Worm (Caenorhabditis elegans) whole organism, young adult: ENCODE results near the gene emb-4.

Experiments used
- B0019.2 ChIP-seq: fragments of 200-800 bp; sonication (Bioruptor generic); conservative IDR thresholded peaks from 2 replicates; pipeline ENCODE4 v1.3.6; 2022; ENCODE audit warnings: missing genetic modification reagents, missing genetic modification characterization, missing compliant biosample characterization
- C17E4.6 ChIP-seq: fragments of 200-800 bp; sonication (Bioruptor generic); IDR thresholded peaks from 2 replicates; pipeline ENCODE4 v1.3.6; 2022; ENCODE audit warnings: missing genetic modification reagents, missing genetic modification characterization, missing compliant biosample characterization
- F33H1.4 ChIP-seq: fragments of 200-800 bp; sonication (Bioruptor generic); IDR thresholded peaks from 2 replicates; pipeline ENCODE4 v1.3.6; 2022; ENCODE audit warnings: missing genetic modification reagents, missing genetic modification characterization, missing compliant biosample characterization
- F37B4.10 ChIP-seq: fragments of 200-800 bp; sonication (Bioruptor generic); IDR thresholded peaks from 2 replicates; pipeline ENCODE4 v1.3.6; 2022; ENCODE audit warnings: missing genetic modification characterization, missing compliant biosample characterization
- T07F8.4 ChIP-seq: sonication (generic microtip); optimal IDR thresholded peaks from 2 replicates; lab custom pipeline; 2016; ENCODE audit warnings: mild to moderate bottlenecking, missing genetic modification characterization, moderate library complexity, missing compliant biosample characterization
- T26A5.8 ChIP-seq: sonication (generic microtip); optimal IDR thresholded peaks from 2 replicates; lab custom pipeline; 2016; ENCODE audit warnings: missing genetic modification characterization, missing compliant biosample characterization
- Y53G8AR.9 ChIP-seq: fragments of 200-800 bp; sonication (Bioruptor generic); conservative IDR thresholded peaks from 2 replicates; pipeline ENCODE4 v1.3.6; 2022; ENCODE audit warnings: missing genetic modification reagents, missing genetic modification characterization, missing compliant biosample characterization
- ama-1 ChIP-seq, 3 experiments: fragments of 150-350 bp in 1 of 3; sonication (generic microtip) in 2 of 3; optimal IDR thresholded peaks; 2 replicates each; lab custom pipeline; 2014 to 2018; ENCODE audit warnings: missing biosample characterization in 2 of 3, missing genetic modification characterization in 2 of 3, missing genetic modification reagents in 2 of 3
- atf-7 ChIP-seq: sonication (generic microtip); optimal IDR thresholded peaks from 2 replicates; lab custom pipeline; 2017; ENCODE audit warnings: mild to moderate bottlenecking, missing genetic modification characterization, missing compliant biosample characterization
- cebp-1 ChIP-seq, 2 experiments: fragments of 200-800 bp in 1 of 2; sonication (Bioruptor generic) in 1 of 2; sonication (generic microtip) in 1 of 2; IDR thresholded peaks in 1 of 2; optimal IDR thresholded peaks in 1 of 2; 2 replicates each; pipeline versions ENCODE4 v1.3.6 to Lab custom; 2017 to 2022; ENCODE audit warnings: missing compliant biosample characterization in 2 of 2, missing genetic modification characterization in 2 of 2, mild to moderate bottlenecking in 1 of 2, missing genetic modification reagents in 1 of 2, moderate library complexity in 1 of 2
- cebp-2 ChIP-seq: fragments of 200-800 bp; sonication (Bioruptor generic); IDR thresholded peaks from 2 replicates; pipeline ENCODE4 v1.3.6; 2022; ENCODE audit warnings: missing genetic modification characterization, missing compliant biosample characterization
- ceh-40 ChIP-seq: fragments of 200-800 bp; sonication (Bioruptor generic); IDR thresholded peaks from 2 replicates; pipeline ENCODE4 v1.3.6; 2022; ENCODE audit warnings: missing genetic modification characterization, missing compliant biosample characterization
- ceh-79 ChIP-seq: sonication (generic microtip); optimal IDR thresholded peaks from 2 replicates; lab custom pipeline; 2017; ENCODE audit warnings: mild to moderate bottlenecking, missing genetic modification characterization, missing compliant biosample characterization
- chd-7 ChIP-seq: sonication (generic microtip); optimal IDR thresholded peaks from 2 replicates; lab custom pipeline; 2016; ENCODE audit warnings: mild to moderate bottlenecking, missing genetic modification characterization, moderate library complexity, missing compliant biosample characterization
- dpff-1 ChIP-seq: sonication (generic microtip); optimal IDR thresholded peaks from 2 replicates; lab custom pipeline; 2017; ENCODE audit warnings: mild to moderate bottlenecking, missing genetic modification characterization, missing compliant biosample characterization
- egl-44 ChIP-seq: fragments of 200-800 bp; sonication (Bioruptor generic); IDR thresholded peaks from 2 replicates; pipeline ENCODE4 v1.3.6; 2022; ENCODE audit warnings: missing genetic modification reagents, missing genetic modification characterization, missing compliant biosample characterization
- fkh-3 ChIP-seq: sonication (generic microtip); optimal IDR thresholded peaks from 2 replicates; lab custom pipeline; 2016; ENCODE audit warnings: mild to moderate bottlenecking, missing genetic modification characterization, missing compliant biosample characterization
- hmg-20 ChIP-seq: fragments of 200-800 bp; sonication (Bioruptor generic); IDR thresholded peaks from 2 replicates; pipeline ENCODE4 v1.3.6; 2022; ENCODE audit warnings: missing genetic modification reagents, missing genetic modification characterization, missing compliant biosample characterization
- lag-1 ChIP-seq: fragments of 200-800 bp; sonication (Bioruptor generic); IDR thresholded peaks from 2 replicates; pipeline ENCODE4 v1.3.6; 2022; ENCODE audit warnings: missing genetic modification reagents, missing genetic modification characterization, missing compliant biosample characterization
- lin-35 ChIP-seq, 3 experiments: fragments of 150-350 bp in 2 of 3; sonication (generic microtip) in 1 of 3; optimal IDR thresholded peaks; 2 replicates each; lab custom pipeline; 2014 to 2018; ENCODE audit warnings: missing biosample characterization in 3 of 3, missing genetic modification characterization in 3 of 3, missing genetic modification reagents in 3 of 3
- lin-54 ChIP-seq: fragments of 200-800 bp; sonication (Bioruptor generic); optimal IDR thresholded peaks from 2 replicates; lab custom pipeline; 2018; ENCODE audit warnings: mild to moderate bottlenecking, missing genetic modification characterization, missing compliant biosample characterization
- lsl-1 ChIP-seq: fragments of 200-800 bp; sonication (Bioruptor generic); optimal IDR thresholded peaks from 2 replicates; lab custom pipeline; 2018; ENCODE audit warnings: mild to moderate bottlenecking, missing genetic modification characterization, moderate library complexity, missing compliant biosample characterization
- madf-3 ChIP-seq: fragments of 200-800 bp; sonication (Bioruptor generic); IDR thresholded peaks from 2 replicates; pipeline ENCODE4 v1.3.6; 2022; ENCODE audit warnings: missing genetic modification reagents, missing genetic modification characterization, missing compliant biosample characterization
- mes-4 ChIP-seq: sonication (generic microtip); optimal IDR thresholded peaks from 2 replicates; lab custom pipeline; 2016; ENCODE audit warnings: missing genotype, missing genetic modification characterization, missing compliant biosample characterization
- mxl-1 ChIP-seq: sonication (generic microtip); optimal IDR thresholded peaks from 2 replicates; lab custom pipeline; 2016; ENCODE audit warnings: missing genetic modification characterization, missing compliant biosample characterization
- nfya-1 ChIP-seq: sonication (generic microtip); optimal IDR thresholded peaks from 2 replicates; lab custom pipeline; 2017; ENCODE audit warnings: antibody characterized with exemption, missing compliant biosample characterization, missing genetic modification characterization, borderline replicate concordance; ENCODE audit not compliant: insufficient read depth
- nhr-120 ChIP-seq: fragments of 200-800 bp; sonication (Bioruptor generic); IDR thresholded peaks from 2 replicates; pipeline ENCODE4 v1.3.6; 2022; ENCODE audit warnings: missing genetic modification characterization, missing compliant biosample characterization
- nhr-27 ChIP-seq: fragments of 200-800 bp; sonication (Bioruptor generic); optimal IDR thresholded peaks from 2 replicates; lab custom pipeline; 2018; ENCODE audit warnings: mild to moderate bottlenecking, missing genetic modification characterization, moderate library complexity, missing compliant biosample characterization
- nhr-80 ChIP-seq: sonication (generic microtip); optimal IDR thresholded peaks from 2 replicates; lab custom pipeline; 2016; ENCODE audit warnings: missing genetic modification characterization, missing compliant biosample characterization
- pbrm-1 ChIP-seq: fragments of 200-800 bp; sonication (Bioruptor generic); IDR thresholded peaks from 2 replicates; pipeline ENCODE4 v1.3.6; 2022; ENCODE audit warnings: missing genetic modification reagents, missing genetic modification characterization, missing compliant biosample characterization
- rcor-1 ChIP-seq: fragments of 200-800 bp; sonication (Bioruptor generic); IDR thresholded peaks from 2 replicates; pipeline ENCODE4 v1.3.6; 2022; ENCODE audit warnings: missing genetic modification reagents, missing genetic modification characterization, missing compliant biosample characterization
- repo-1 ChIP-seq: sonication (generic microtip); optimal IDR thresholded peaks from 2 replicates; lab custom pipeline; 2017; ENCODE audit warnings: mild to moderate bottlenecking, missing genetic modification characterization, missing compliant biosample characterization
- rpc-1 ChIP-seq, 2 experiments: fragments of 150-350 bp in 1 of 2; sonication (generic microtip) in 1 of 2; optimal IDR thresholded peaks; 2 replicates each; lab custom pipeline; 2014 to 2018; ENCODE audit warnings: missing biosample characterization in 1 of 2, missing genetic modification characterization in 1 of 2, missing genetic modification reagents in 1 of 2, missing genotype in 1 of 2
- sea-2 ChIP-seq: fragments of 200-800 bp; sonication (Bioruptor generic); IDR thresholded peaks from 2 replicates; pipeline ENCODE4 v1.3.6; 2022; ENCODE audit warnings: missing genetic modification characterization, missing compliant biosample characterization
- snpc-1.3 ChIP-seq: sonication (generic microtip); optimal IDR thresholded peaks from 2 replicates; lab custom pipeline; 2017; ENCODE audit warnings: missing genetic modification characterization, mild to moderate bottlenecking, missing compliant biosample characterization, antibody characterized with exemption, moderate library complexity, missing genotype, missing genetic modification reagents; ENCODE audit not compliant: insufficient read depth
- somi-1 ChIP-seq: fragments of 200-800 bp; sonication (Bioruptor generic); optimal IDR thresholded peaks from 2 replicates; lab custom pipeline; 2018; ENCODE audit warnings: mild to moderate bottlenecking, missing genetic modification characterization, missing compliant biosample characterization
- unc-130 ChIP-seq: sonication (generic microtip); optimal IDR thresholded peaks from 2 replicates; lab custom pipeline; 2016; ENCODE audit warnings: missing genetic modification reagents, missing genetic modification characterization, missing compliant biosample characterization
- unc-62 ChIP-seq: fragments of 150-350 bp; optimal IDR thresholded peaks from 2 replicates; lab custom pipeline; 2014; ENCODE audit warnings: missing biosample characterization, missing genetic modification reagents, missing genetic modification characterization
- zim-3 ChIP-seq: sonication (generic microtip); optimal IDR thresholded peaks from 2 replicates; lab custom pipeline; 2017; ENCODE audit warnings: mild to moderate bottlenecking, missing genetic modification characterization, moderate library complexity, missing compliant biosample characterization
- ztf-18 ChIP-seq: sonication (generic microtip); optimal IDR thresholded peaks from 2 replicates; lab custom pipeline; 2016; ENCODE audit warnings: missing genotype, mild to moderate bottlenecking, missing genetic modification characterization, missing compliant biosample characterization
- ztf-22 ChIP-seq: fragments of 200-800 bp; sonication (Bioruptor generic); optimal IDR thresholded peaks from 2 replicates; lab custom pipeline; 2018; ENCODE audit warnings: mild to moderate bottlenecking, missing genetic modification characterization, moderate library complexity, missing compliant biosample characterization
- ztf-6 ChIP-seq: fragments of 200-800 bp; sonication (Bioruptor generic); IDR thresholded peaks from 2 replicates; pipeline ENCODE4 v1.3.6; 2022; ENCODE audit warnings: missing genetic modification reagents, missing genetic modification characterization, missing compliant biosample characterization

The emb-4 gene

DNA sequence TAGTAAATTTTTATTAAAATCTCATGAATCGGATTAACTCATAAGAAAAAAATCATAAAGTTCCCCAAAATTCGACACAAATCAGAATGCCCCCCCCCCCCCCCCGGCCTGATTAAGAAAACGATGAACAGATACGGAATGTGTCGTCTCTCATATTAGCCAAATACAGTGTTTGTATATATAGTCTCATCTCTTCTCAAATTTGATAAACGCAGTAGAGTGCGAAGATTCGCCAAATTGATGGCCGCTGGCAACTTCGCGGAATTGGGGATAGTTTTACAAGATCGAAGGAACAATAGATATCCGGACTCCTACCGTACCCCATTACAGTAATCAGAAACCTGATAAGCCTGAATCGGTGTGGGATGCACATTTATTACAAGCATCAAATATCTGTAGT, 42.8 kb upstream of the emb-4 start:
- no peak for TF ChIP-seq Y53G8AR.9

DNA sequence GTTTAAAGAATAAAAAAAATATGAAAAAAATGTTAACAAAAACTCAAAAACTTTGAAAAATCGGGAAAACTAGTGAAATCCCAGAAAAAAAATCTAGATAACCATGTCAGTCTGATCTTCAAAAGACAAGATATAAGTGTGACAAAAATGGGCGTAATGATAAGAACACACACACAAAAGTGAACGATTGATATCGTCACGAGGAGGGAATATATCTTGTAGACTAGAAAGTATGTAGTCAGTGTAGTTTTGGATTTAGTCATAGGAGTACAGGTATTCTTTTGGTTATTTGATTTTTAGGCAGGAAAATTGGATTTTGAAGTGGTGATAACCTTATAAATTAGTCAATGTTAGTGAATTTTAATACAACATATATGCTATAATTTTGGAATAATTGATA, 39.8 kb upstream of the emb-4 start:
- TF ChIP-seq repo-1 (tag; lab: Kevin White, UChicago): no peak
- no peak for TF ChIP-seq nhr-27 (tag; lab: Kevin White, UChicago)
- TF ChIP-seq B0019.2: no peak

DNA sequence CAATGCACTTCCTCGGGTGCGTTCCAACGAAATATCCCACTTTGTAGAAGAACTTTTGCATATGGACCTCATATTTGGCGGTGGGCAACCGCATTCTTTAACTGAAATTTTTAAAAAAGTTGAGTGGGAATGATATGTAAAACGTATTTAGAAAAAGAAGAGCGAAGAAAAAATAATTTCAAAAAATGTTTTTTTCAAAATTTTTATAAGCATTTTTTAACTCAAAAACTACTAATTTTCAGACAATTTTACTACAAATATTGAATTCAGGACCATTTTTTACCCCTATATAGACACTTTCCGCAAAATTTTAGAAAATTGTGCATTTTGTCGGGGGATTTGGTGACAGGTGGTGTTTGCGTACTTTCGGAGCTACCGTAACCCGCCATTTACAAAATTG, 36.5 kb upstream of the emb-4 start, which contains the start of gene ptr-22:
Gene ptr-22 (minus strand): TSS at position 101 of the 400 bp plus-strand sequence.
- no peak for TF ChIP-seq lag-1 (GFP tag; lab: Robert Waterston, UW)
- TF ChIP-seq egl-44 (GFP tag; lab: Robert Waterston, UW): no peak
- TF ChIP-seq somi-1: no peak
- TF ChIP-seq cebp-1 (GFP tag; IDR thresholded peaks at IDR 0.05; lab: Robert Waterston, UW): no peak
- TF ChIP-seq cebp-1 (tag; optimal IDR thresholded peaks at IDR 0.05; lab: Kevin White, UChicago): no peak
- TF ChIP-seq mes-4 (tag; lab: Kevin White, UChicago): no peak
- TF ChIP-seq ztf-18 (tag; lab: Kevin White, UChicago): no peak
- TF ChIP-seq F33H1.4 (GFP tag; lab: Robert Waterston, UW): no peak
- TF ChIP-seq ztf-6: no peak
- TF ChIP-seq pbrm-1: no peak
- no peak for TF ChIP-seq F37B4.10 (GFP tag; lab: Robert Waterston, UW)
- no peak for TF ChIP-seq nfya-1 (tag; lab: Kevin White, UChicago)
- no peak for TF ChIP-seq rpc-1 (optimal IDR thresholded peaks at IDR 0.05; lab: Kevin White, UChicago)
- TF ChIP-seq rpc-1 (tag; optimal IDR thresholded peaks at IDR 0.05; lab: Kevin White, UChicago): no peak
- no peak for TF ChIP-seq T07F8.4
- no peak for TF ChIP-seq lin-54 (GFP tag; lab: Kevin White, UChicago)
- TF ChIP-seq C17E4.6 (GFP tag; lab: Robert Waterston, UW): no peak

DNA sequence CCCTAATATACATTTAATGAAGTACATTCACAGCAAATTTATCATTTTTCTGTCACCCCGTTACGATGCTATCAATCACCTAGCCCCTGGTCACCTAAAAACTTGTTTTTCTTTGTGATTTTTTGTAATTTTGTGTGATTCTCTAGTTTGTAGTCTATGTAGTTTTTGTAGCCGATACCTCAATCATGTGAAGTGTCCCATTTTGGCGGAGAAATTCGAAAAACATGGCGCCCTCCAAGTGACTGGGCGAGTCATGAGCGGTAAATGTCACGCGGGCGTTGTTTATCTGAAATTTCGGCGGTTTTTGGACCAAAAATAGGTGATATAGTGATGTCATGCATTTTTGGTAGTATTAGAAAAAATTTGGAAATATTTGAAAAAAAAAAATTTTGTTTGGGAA, 36.0 kb upstream of the emb-4 start:
- TF ChIP-seq unc-130 (GFP tag; lab: Kevin White, UChicago) (no peak), madf-3 (GFP tag; lab: Robert Waterston, UW) (no peak), ceh-40 (GFP tag; lab: Robert Waterston, UW) (no peak), cebp-2 (GFP tag; lab: Robert Waterston, UW) (no peak), rcor-1 (GFP tag; lab: Robert Waterston, UW) (no peak), lin-35 (GFP tag; optimal IDR thresholded peaks at IDR 0.05; lab: Kevin White, UChicago) (no peak), snpc-1.3 (tag; lab: Kevin White, UChicago) (no peak), ceh-79 (tag; lab: Kevin White, UChicago) (no peak), mxl-1 (tag; lab: Kevin White, UChicago) (no peak), ztf-18 (tag; lab: Kevin White, UChicago) (no peak)

DNA sequence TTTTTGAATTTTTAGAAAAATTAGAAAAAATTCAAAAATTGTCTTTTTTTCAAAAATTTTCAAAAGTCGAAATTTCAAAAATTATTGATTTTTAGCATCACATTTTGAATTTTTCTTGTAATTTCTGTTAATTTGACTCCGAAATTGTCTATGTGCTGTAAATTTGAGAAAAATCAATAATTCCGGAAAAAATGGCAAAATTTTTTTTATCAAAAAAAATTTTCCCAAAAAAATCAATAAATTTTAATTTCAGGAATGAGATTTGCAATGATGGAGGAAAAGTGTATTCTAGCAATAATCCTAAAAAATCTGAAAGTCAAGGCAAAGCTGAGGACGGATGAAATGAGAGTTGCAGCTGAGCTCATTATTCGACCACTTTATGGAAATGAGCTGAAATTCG, 22.6 kb upstream of the emb-4 start:
- TF ChIP-seq atf-7 (tag; lab: Kevin White, UChicago): no peak
- no peak for TF ChIP-seq dpff-1 (tag; lab: Kevin White, UChicago)
- TF ChIP-seq chd-7 (tag; lab: Kevin White, UChicago): no peak
- TF ChIP-seq unc-62 (GFP tag; lab: Kevin White, UChicago): no peak
- TF ChIP-seq fkh-3: no peak
- no peak for TF ChIP-seq mes-4 (tag; lab: Kevin White, UChicago)
- no peak for TF ChIP-seq mxl-1 (tag; lab: Kevin White, UChicago)
- TF ChIP-seq rpc-1 (optimal IDR thresholded peaks at IDR 0.05; lab: Kevin White, UChicago): no peak
- no peak for TF ChIP-seq rpc-1 (tag; optimal IDR thresholded peaks at IDR 0.05; lab: Kevin White, UChicago)
- TF ChIP-seq sea-2 (GFP tag; lab: Robert Waterston, UW): no peak
- TF ChIP-seq hmg-20 (GFP tag; lab: Robert Waterston, UW): no peak
- no peak for TF ChIP-seq nhr-80 (tag; lab: Kevin White, UChicago)
- TF ChIP-seq nhr-120 (GFP tag; lab: Robert Waterston, UW): no peak
- TF ChIP-seq lsl-1 (GFP tag; lab: Kevin White, UChicago): no peak
- TF ChIP-seq egl-44 (GFP tag; lab: Robert Waterston, UW): no peak
- no peak for TF ChIP-seq madf-3 (GFP tag; lab: Robert Waterston, UW)
- TF ChIP-seq T26A5.8: no peak
- no peak for TF ChIP-seq ztf-22
- TF ChIP-seq ama-1 (optimal IDR thresholded peaks at IDR 0.05; lab: Kevin White, UChicago): no peak
- TF ChIP-seq ama-1 (GFP tag; optimal IDR thresholded peaks at IDR 0.05; lab: Kevin White, UChicago): no peak
- TF ChIP-seq rcor-1 (GFP tag; lab: Robert Waterston, UW): no peak
- no peak for TF ChIP-seq zim-3 (tag; lab: Kevin White, UChicago)
